Fruit fly (Drosophila melanogaster): ENCODE results near the gene CG42594.

CG42594 gene

dm6 chrX:4930100-4931010 lies 89.7 kb downstream of the CG42594 start (continued):
- TF ChIP-seq Rx (GFP tag; IDR thresholded peaks at IDR 0.05): no peak
- no peak for TF ChIP-seq Dad (GFP tag; optimal IDR thresholded peaks at IDR 0.05)
- TF ChIP-seq ssp (GFP tag; IDR thresholded peaks at IDR 0.05): no peak
- no peak for TF ChIP-seq ci (GFP tag; IDR thresholded peaks at IDR 0.05)
- TF ChIP-seq toy (GFP tag; IDR thresholded peaks at IDR 0.05): no peak
- no peak for TF ChIP-seq CG3995 (GFP tag; optimal IDR thresholded peaks at IDR 0.05)
- TF ChIP-seq CG1647 (GFP tag; optimal IDR thresholded peaks at IDR 0.05): no peak
- TF ChIP-seq CG13775 (GFP tag; optimal IDR thresholded peaks at IDR 0.05): no peak
- TF ChIP-seq CG9437 (GFP tag; optimal IDR thresholded peaks at IDR 0.05): peak; percentile 52
- TF ChIP-seq slbo (GFP tag; IDR thresholded peaks at IDR 0.05): no peak
- TF ChIP-seq scrt (GFP tag; optimal IDR thresholded peaks at IDR 0.05): no peak
- TF ChIP-seq CG14050 (GFP tag; IDR thresholded peaks at IDR 0.05): no peak
- no peak for TF ChIP-seq Oli (tag; optimal IDR thresholded peaks at IDR 0.05)
- TF ChIP-seq Side (GFP tag; optimal IDR thresholded peaks at IDR 0.05): peak; percentile 26
- no peak for TF ChIP-seq Scr (GFP tag; IDR thresholded peaks at IDR 0.05; ENCODE audit: partially characterized antibody)
- TF ChIP-seq CG32532 (GFP tag; IDR thresholded peaks at IDR 0.05): no peak
- no peak for TF ChIP-seq danr (GFP tag; IDR thresholded peaks at IDR 0.05)
- no peak for TF ChIP-seq D (optimal IDR thresholded peaks at IDR 0.05)
- TF ChIP-seq D (GFP tag; optimal IDR thresholded peaks at IDR 0.05): peak; percentile 47
- TF ChIP-seq unc-4 (GFP tag; IDR thresholded peaks at IDR 0.05; ENCODE audit: partially characterized antibody): no peak
- no peak for TF ChIP-seq Eip74EF (GFP tag; optimal IDR thresholded peaks at IDR 0.05)
- TF ChIP-seq Ets97D (GFP tag; optimal IDR thresholded peaks at IDR 0.05): peak; percentile 55
- TF ChIP-seq btn (GFP tag; optimal IDR thresholded peaks at IDR 0.05): peak; percentile 1
- TF ChIP-seq chif (GFP tag; optimal IDR thresholded peaks at IDR 0.05): peak; percentile 12 to 61
- TF ChIP-seq NFAT (GFP tag; IDR thresholded peaks at IDR 0.05): no peak
- TF ChIP-seq CG18619 (GFP tag; optimal IDR thresholded peaks at IDR 0.05): peak; percentile 30
- no peak for TF ChIP-seq oc (tag; optimal IDR thresholded peaks at IDR 0.05)
- no peak for TF ChIP-seq Sox102F (GFP tag; optimal IDR thresholded peaks at IDR 0.05)
- TF ChIP-seq CG14667 (GFP tag; IDR thresholded peaks at IDR 0.05): no peak
- TF ChIP-seq ham (GFP tag; IDR thresholded peaks at IDR 0.05): no peak
- no peak for TF ChIP-seq CG17568 (GFP tag; optimal IDR thresholded peaks at IDR 0.05)
- TF ChIP-seq CG18599 (GFP tag; optimal IDR thresholded peaks at IDR 0.05): peak; percentile 56
- no peak for TF ChIP-seq schlank (tag; optimal IDR thresholded peaks at IDR 0.05)
- no peak for TF ChIP-seq CG3726 (GFP tag; IDR thresholded peaks at IDR 0.05)
- TF ChIP-seq CG43689 (GFP tag; IDR thresholded peaks at IDR 0.05): no peak
- TF ChIP-seq nmo (GFP tag; optimal IDR thresholded peaks at IDR 0.05): peak; percentile 7
- TF ChIP-seq pho (GFP tag; optimal IDR thresholded peaks at IDR 0.05): peak; percentile 9
- no peak for TF ChIP-seq pan (optimal IDR thresholded peaks at IDR 0.05)
- no peak for TF ChIP-seq pan (GFP tag; optimal IDR thresholded peaks at IDR 0.05 in 1 of 2, IDR thresholded peaks at IDR 0.05 in 1 of 2)
- TF ChIP-seq sob (GFP tag; IDR thresholded peaks at IDR 0.05): no peak
- TF ChIP-seq Jarid2 (GFP tag; optimal IDR thresholded peaks at IDR 0.05): no peak
- TF ChIP-seq gem (tag; optimal IDR thresholded peaks at IDR 0.05): peak; percentile 37
- no peak for TF ChIP-seq hth (optimal IDR thresholded peaks at IDR 0.05)
- TF ChIP-seq CG8765 (GFP tag; IDR thresholded peaks at IDR 0.05): no peak
- TF ChIP-seq CG33213 (GFP tag; optimal IDR thresholded peaks at IDR 0.05): peak; percentile 74
- no peak for TF ChIP-seq CG6689 (GFP tag; IDR thresholded peaks at IDR 0.05)
- no peak for TF ChIP-seq Bgb (GFP tag; IDR thresholded peaks at IDR 0.05; ENCODE audit: partially characterized antibody)
- peak; percentile 55 for TF ChIP-seq CG1832 (GFP tag; optimal IDR thresholded peaks at IDR 0.05)
- no peak for TF ChIP-seq Neu2 (GFP tag; optimal IDR thresholded peaks at IDR 0.05; ENCODE audit: borderline replicate concordance)
- TF ChIP-seq mirr (GFP tag; optimal IDR thresholded peaks at IDR 0.05): no peak

All from whole organism, embryonic.